Fruit fly (Drosophila melanogaster): ENCODE data around the gene CG5828.

DNA sequence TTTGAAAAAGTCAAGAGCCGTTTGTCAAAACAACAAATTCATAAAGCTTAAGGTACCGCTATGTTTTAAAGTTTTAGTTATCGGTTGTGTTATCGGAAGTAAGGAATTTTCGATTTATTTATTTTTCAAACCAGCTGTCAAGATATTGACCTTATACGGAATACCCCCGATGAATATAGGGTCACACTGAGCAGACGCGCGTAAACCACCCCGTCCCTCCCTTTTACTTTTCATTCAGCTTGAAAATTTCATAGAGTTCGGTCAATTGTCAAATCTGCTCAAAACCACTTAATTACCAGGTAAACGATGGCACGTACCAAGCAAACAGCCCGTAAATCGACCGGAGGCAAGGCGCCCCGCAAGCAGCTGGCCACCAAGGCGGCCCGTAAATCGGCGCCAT lies 38.8 kb upstream of the CG5828 start, which contains the start of the genes CG14036 and His3.3A:
- no peak for TF ChIP-seq CG8478 (optimal IDR thresholded peaks at IDR 0.05)
- TF ChIP-seq CTCF (optimal IDR thresholded peaks at IDR 0.05) = peak; percentile 5 to 21
